Fruit fly (Drosophila melanogaster) whole organism, embryonic: ENCODE measurements around the gene udt.
A peak's percentile ranks its signal among the peaks of the same experiment; 100 is the strongest.

ENCODE experiments used
- CG10979 ChIP-seq: fragments of 200-800 bp; sonication (Bioruptor generic); optimal IDR thresholded peaks from 2 replicates; lab custom pipeline; 2018; ENCODE audit warnings: missing biosample characterization, mild to moderate bottlenecking, missing genetic modification characterization, moderate library complexity
- CG11696 ChIP-seq: fragments of 200-800 bp; sonication (Bioruptor generic); IDR thresholded peaks from 2 replicates; pipeline ENCODE4 v1.3.6; 2022; ENCODE audit warnings: missing biosample characterization, missing genetic modification characterization
- CG12104 ChIP-seq: fragments of 200-800 bp; sonication (Bioruptor generic); optimal IDR thresholded peaks from 3 replicates; lab custom pipeline; 2016; ENCODE audit warnings: missing biosample characterization, missing genetic modification characterization
- CG13123 ChIP-seq: fragments of 200-800 bp; sonication (Bioruptor generic); optimal IDR thresholded peaks from 2 replicates; lab custom pipeline; 2016; ENCODE audit warnings: missing biosample characterization, missing genetic modification characterization
- CG16863 ChIP-seq: fragments of 200-800 bp; sonication (Bioruptor generic); optimal IDR thresholded peaks from 3 replicates; lab custom pipeline; 2016; ENCODE audit warnings: missing biosample characterization, missing genetic modification characterization
- CG17829 ChIP-seq: fragments of 200-800 bp; optimal IDR thresholded peaks from 2 replicates; lab custom pipeline; 2019; ENCODE audit warnings: missing biosample characterization, mild to moderate bottlenecking, missing genetic modification characterization, moderate library complexity
- CG18262 ChIP-seq: fragments of 200-800 bp; optimal IDR thresholded peaks from 3 replicates; lab custom pipeline; 2019; ENCODE audit warnings: missing biosample characterization, mild to moderate bottlenecking, missing genetic modification characterization, moderate library complexity
- CG18476 ChIP-seq: fragments of 200-800 bp; sonication (Bioruptor generic); optimal IDR thresholded peaks from 2 replicates; lab custom pipeline; 2016; ENCODE audit warnings: missing biosample characterization, mild to moderate bottlenecking, missing genetic modification characterization
- CG2199 ChIP-seq: fragments of 200-800 bp; sonication (Bioruptor generic); IDR thresholded peaks from 3 replicates; pipeline ENCODE4 v1.3.6; 2022; ENCODE audit warnings: missing biosample characterization, missing genetic modification characterization
- CG2202 ChIP-seq: fragments of 200-800 bp; sonication (Bioruptor generic); optimal IDR thresholded peaks from 2 replicates; lab custom pipeline; 2018; ENCODE audit warnings: missing biosample characterization, mild to moderate bottlenecking, missing genetic modification characterization
- CG31441 ChIP-seq: fragments of 200-800 bp; sonication (Bioruptor generic); IDR thresholded peaks from 2 replicates; pipeline ENCODE4 v1.3.6; 2022; ENCODE audit warnings: missing biosample characterization, missing genetic modification characterization
- CG33557 ChIP-seq: fragments of 200-800 bp; sonication (Bioruptor generic); optimal IDR thresholded peaks from 2 replicates; lab custom pipeline; 2019; ENCODE audit warnings: missing biosample characterization, mild to moderate bottlenecking, missing genetic modification characterization, moderate library complexity
- CG34376 ChIP-seq: fragments of 200-800 bp; sonication (Bioruptor generic); optimal IDR thresholded peaks from 2 replicates; lab custom pipeline; 2018; ENCODE audit warnings: missing biosample characterization, mild to moderate bottlenecking, missing genetic modification characterization
- CG3726 ChIP-seq: fragments of 200-800 bp; sonication (Bioruptor generic); IDR thresholded peaks from 3 replicates; pipeline ENCODE4, ENCODE4 v1.3.6; 2022; ENCODE audit warnings: missing biosample characterization, missing genetic modification characterization
- CG4854 ChIP-seq: fragments of 200-800 bp; sonication (Bioruptor generic); optimal IDR thresholded peaks from 2 replicates; lab custom pipeline; 2016; ENCODE audit warnings: missing biosample characterization, missing genetic modification characterization, inconsistent platforms
- CG6683 ChIP-seq: fragments of 200-800 bp; sonication (Bioruptor generic); optimal IDR thresholded peaks from 2 replicates; lab custom pipeline; 2017; ENCODE audit warnings: missing biosample characterization, mild to moderate bottlenecking, missing genetic modification characterization, missing genetic modification reagents
- CG7357 ChIP-seq: fragments of 200-800 bp; sonication (Bioruptor generic); IDR thresholded peaks from 3 replicates; pipeline ENCODE4 v1.3.6; 2022; ENCODE audit warnings: missing biosample characterization, missing genetic modification characterization
- CG7372 ChIP-seq: fragments of 200-800 bp; sonication (Bioruptor generic); IDR thresholded peaks from 2 replicates; pipeline ENCODE4 v1.3.6; 2022; ENCODE audit warnings: missing biosample characterization, missing genetic modification characterization
- CG7839 ChIP-seq: fragments of 200-800 bp; sonication (Bioruptor generic); optimal IDR thresholded peaks from 3 replicates; lab custom pipeline; 2018; ENCODE audit warnings: missing biosample characterization, mild to moderate bottlenecking, missing genetic modification characterization, moderate library complexity
- CG7928 ChIP-seq: fragments of 200-800 bp; sonication (Bioruptor generic); optimal IDR thresholded peaks from 2 replicates; lab custom pipeline; 2017; ENCODE audit warnings: missing biosample characterization, mild to moderate bottlenecking, missing genetic modification characterization
- D19A ChIP-seq: fragments of 200-800 bp; optimal IDR thresholded peaks from 3 replicates; lab custom pipeline; 2019; ENCODE audit warnings: missing biosample characterization, mild to moderate bottlenecking, missing genetic modification characterization, moderate library complexity
- Drgx ChIP-seq: fragments of 200-800 bp; sonication (Bioruptor generic); IDR thresholded peaks from 2 replicates; pipeline ENCODE4 v1.3.6; 2022; ENCODE audit warnings: missing biosample characterization, missing genetic modification characterization
- Elba2 ChIP-seq: fragments of 200-800 bp; sonication (Bioruptor generic); optimal IDR thresholded peaks from 3 replicates; lab custom pipeline; 2016; ENCODE audit warnings: missing biosample characterization, missing genetic modification characterization
- Ets97D ChIP-seq: fragments of 200-800 bp; sonication (Bioruptor generic); optimal IDR thresholded peaks from 3 replicates; lab custom pipeline; 2016; ENCODE audit warnings: missing biosample characterization, missing genetic modification characterization
- Fer1 ChIP-seq: fragments of 200-800 bp; sonication (Bioruptor generic); optimal IDR thresholded peaks from 2 replicates; lab custom pipeline; 2017; ENCODE audit warnings: missing biosample characterization, mild to moderate bottlenecking, missing genetic modification characterization
- H15 ChIP-seq: fragments of 200-800 bp; sonication (Bioruptor generic); IDR thresholded peaks from 3 replicates; pipeline ENCODE4 v1.3.6; 2022; ENCODE audit warnings: missing biosample characterization, missing genetic modification characterization
- Kr ChIP-seq: fragments of 200-800 bp; sonication (Bioruptor generic); optimal IDR thresholded peaks from 2 replicates; lab custom pipeline; 2017; ENCODE audit warnings: missing biosample characterization, mild to moderate bottlenecking, missing genetic modification characterization
- Mrtf ChIP-seq: fragments of 200-800 bp; sonication (Bioruptor generic); IDR thresholded peaks from 3 replicates; pipeline ENCODE4 v1.3.6; 2022; ENCODE audit warnings: missing biosample characterization, missing genetic modification characterization
- Rx ChIP-seq: fragments of 200-800 bp; sonication (Bioruptor generic); IDR thresholded peaks from 2 replicates; pipeline ENCODE4 v1.3.6; 2022; ENCODE audit warnings: missing biosample characterization, missing genetic modification characterization
- Sox102F ChIP-seq: fragments of 200-800 bp; sonication (Bioruptor generic); optimal IDR thresholded peaks from 2 replicates; lab custom pipeline; 2018; ENCODE audit warnings: missing biosample characterization, mild to moderate bottlenecking, missing genetic modification characterization, moderate library complexity
- Ssrp ChIP-seq: fragments of 200-800 bp; sonication (Bioruptor generic); optimal IDR thresholded peaks from 2 replicates; lab custom pipeline; 2018; ENCODE audit warnings: missing biosample characterization, mild to moderate bottlenecking, missing genetic modification characterization, moderate library complexity
- ato ChIP-seq: fragments of 200-800 bp; sonication (Bioruptor generic); IDR thresholded peaks from 2 replicates; pipeline ENCODE4 v1.3.6; 2022; ENCODE audit warnings: missing biosample characterization, missing genetic modification characterization; ENCODE audit not compliant: partially characterized antibody
- az2 ChIP-seq: fragments of 200-800 bp; sonication (Bioruptor generic); optimal IDR thresholded peaks from 3 replicates; lab custom pipeline; 2016; ENCODE audit warnings: missing biosample characterization, missing genetic modification characterization
- ems ChIP-seq: fragments of 200-800 bp; sonication (Bioruptor generic); optimal IDR thresholded peaks from 3 replicates; lab custom pipeline; 2016; ENCODE audit warnings: missing biosample characterization, missing genetic modification characterization
- fd64A ChIP-seq: fragments of 200-800 bp; sonication (Bioruptor generic); optimal IDR thresholded peaks from 3 replicates; lab custom pipeline; 2018; ENCODE audit warnings: missing biosample characterization, mild to moderate bottlenecking, missing genetic modification characterization
- fru ChIP-seq: fragments of >200 bp; optimal IDR thresholded peaks from 2 replicates; lab custom pipeline; 2017
- gcm ChIP-seq: fragments of 200-800 bp; sonication (Bioruptor generic); optimal IDR thresholded peaks from 2 replicates; lab custom pipeline; 2019; ENCODE audit warnings: missing biosample characterization, mild to moderate bottlenecking, missing genetic modification characterization, moderate library complexity
- gem ChIP-seq: fragments of 200-800 bp; sonication (Bioruptor generic); optimal IDR thresholded peaks from 2 replicates; lab custom pipeline; 2019; ENCODE audit warnings: missing biosample characterization, mild to moderate bottlenecking, missing genetic modification characterization, moderate library complexity
- gt ChIP-seq: fragments of 200-800 bp; sonication (Bioruptor generic); IDR thresholded peaks from 2 replicates; pipeline ENCODE4 v1.3.6; 2022; ENCODE audit warnings: missing biosample characterization, missing genetic modification characterization
- ham ChIP-seq: fragments of 200-800 bp; sonication (Bioruptor generic); IDR thresholded peaks from 2 replicates; pipeline ENCODE4 v1.3.6; 2022; ENCODE audit warnings: missing biosample characterization, missing genetic modification characterization
- hth ChIP-seq: fragments of >200 bp; optimal IDR thresholded peaks from 2 replicates; lab custom pipeline; 2017; ENCODE audit warnings: inconsistent platforms
- klu ChIP-seq: fragments of 200-800 bp; sonication (Bioruptor generic); IDR thresholded peaks from 2 replicates; pipeline ENCODE4 v1.3.6; 2022; ENCODE audit warnings: missing biosample characterization, missing genetic modification characterization
- lab ChIP-seq: fragments of 200-800 bp; sonication (Bioruptor generic); optimal IDR thresholded peaks from 3 replicates; lab custom pipeline; 2017; ENCODE audit warnings: missing biosample characterization, missing genetic modification characterization, mild to moderate bottlenecking, moderate library complexity, missing genetic modification reagents
- mam ChIP-seq: fragments of 200-800 bp; sonication (Bioruptor generic); optimal IDR thresholded peaks from 3 replicates; lab custom pipeline; 2016; ENCODE audit warnings: missing biosample characterization, missing genetic modification characterization
- nom ChIP-seq: fragments of 200-800 bp; sonication (Bioruptor generic); optimal IDR thresholded peaks from 2 replicates; lab custom pipeline; 2017; ENCODE audit warnings: missing biosample characterization, missing genetic modification characterization, mild to moderate bottlenecking, moderate library complexity, missing genetic modification reagents
- onecut ChIP-seq: fragments of 200-800 bp; sonication (Bioruptor generic); IDR thresholded peaks from 2 replicates; pipeline ENCODE4 v1.3.6; 2022; ENCODE audit warnings: missing biosample characterization, missing genetic modification characterization
- pan ChIP-seq, 4 experiments: fragments of >200 bp in 3 of 4; fragments of 200-800 bp in 1 of 4; sonication (Bioruptor generic) in 1 of 4; optimal IDR thresholded peaks in 3 of 4; IDR thresholded peaks in 1 of 4; 2 replicates each; pipeline versions ENCODE4 v1.3.6 to Lab custom; 2017 to 2022; ENCODE audit warnings: missing biosample characterization in 2 of 4, missing genetic modification characterization in 2 of 4, mixed read lengths in 1 of 4
- phol ChIP-seq: fragments of 200-800 bp; sonication (Bioruptor generic); optimal IDR thresholded peaks from 3 replicates; lab custom pipeline; 2018; ENCODE audit warnings: missing biosample characterization, mild to moderate bottlenecking, missing genetic modification characterization, moderate library complexity
- psq ChIP-seq: fragments of 200-800 bp; sonication (Bioruptor generic); optimal IDR thresholded peaks from 2 replicates; lab custom pipeline; 2017; ENCODE audit warnings: missing biosample characterization, missing genetic modification characterization
- seq ChIP-seq: fragments of 200-800 bp; sonication (Bioruptor generic); IDR thresholded peaks from 2 replicates; pipeline ENCODE4 v1.3.6; 2022; ENCODE audit warnings: missing biosample characterization, missing genetic modification characterization
- shn ChIP-seq: fragments of 200-800 bp; sonication (Bioruptor generic); optimal IDR thresholded peaks from 3 replicates; lab custom pipeline; 2016; ENCODE audit warnings: missing biosample characterization, missing genetic modification characterization
- wor ChIP-seq: fragments of 200-800 bp; sonication (Bioruptor generic); IDR thresholded peaks from 2 replicates; pipeline ENCODE4 v1.3.6; 2022; ENCODE audit warnings: missing biosample characterization, missing genetic modification characterization
- yki ChIP-seq: fragments of >200 bp; optimal IDR thresholded peaks from 3 replicates; lab custom pipeline; 2018

The udt gene

dm6 chr3R:23803668-23804067, 40.6 kb upstream of the udt start, which contains the start of gene CG34355 (continued):
- TF ChIP-seq Sox102F: no peak
- TF ChIP-seq wor (GFP tag; lab: Robert Waterston, UW): no peak
- TF ChIP-seq phol (tag; lab: Kevin White, UChicago): no peak
- peak; percentile 96 for TF ChIP-seq Ets97D
- TF ChIP-seq Ssrp (tag; lab: Kevin White, UChicago): peak; percentile 6
- TF ChIP-seq seq (GFP tag; lab: Robert Waterston, UW): peak; percentile 36; the same call in 1 of the 2 replicates
- no peak for TF ChIP-seq CG10979 (tag; lab: Kevin White, UChicago)
- TF ChIP-seq gem: no peak
- TF ChIP-seq CG6683 (GFP tag; lab: Kevin White, UChicago): no peak
- TF ChIP-seq pan (optimal IDR thresholded peaks at IDR 0.05; lab: Kevin White, UChicago): no peak
- TF ChIP-seq pan (GFP tag; optimal IDR thresholded peaks at IDR 0.05 in 1 of 2, IDR thresholded peaks at IDR 0.05 in 1 of 2): no peak
- TF ChIP-seq CG33557: peak; percentile 42
- no peak for TF ChIP-seq psq (GFP tag; lab: Kevin White, UChicago)
- TF ChIP-seq klu: no peak
- no peak for TF ChIP-seq shn (GFP tag; lab: Kevin White, UChicago)
- no peak for TF ChIP-seq Rx (GFP tag; lab: Robert Waterston, UW)
- TF ChIP-seq CG17829: no peak
- peak; percentile 66 for TF ChIP-seq CG2202
- peak; percentile 81 for TF ChIP-seq fd64A (GFP tag; lab: Kevin White, UChicago)
- no peak for TF ChIP-seq hth
- TF ChIP-seq CG31441 (GFP tag; lab: Robert Waterston, UW): no peak
- TF ChIP-seq CG3726 (GFP tag; lab: Robert Waterston, UW): no peak
- no peak for TF ChIP-seq mam (GFP tag; lab: Kevin White, UChicago)
- TF ChIP-seq CG18262 (tag; lab: Kevin White, UChicago): no peak
- no peak for TF ChIP-seq CG7839 (tag; lab: Kevin White, UChicago)
- TF ChIP-seq ham (GFP tag; lab: Robert Waterston, UW): no peak
- TF ChIP-seq ems (GFP tag; lab: Kevin White, UChicago): no peak
- no peak for TF ChIP-seq ato (GFP tag; lab: Robert Waterston, UW)
- peak; percentile 54 for TF ChIP-seq gcm
- TF ChIP-seq H15: no peak
- no peak for TF ChIP-seq gt
- TF ChIP-seq CG2199 (GFP tag; lab: Robert Waterston, UW): no peak
- TF ChIP-seq CG4854 (GFP tag; lab: Kevin White, UChicago): no peak
- TF ChIP-seq CG7928 (GFP tag; lab: Kevin White, UChicago): no peak
- no peak for TF ChIP-seq CG12104 (GFP tag; lab: Kevin White, UChicago)
- TF ChIP-seq lab (GFP tag; lab: Kevin White, UChicago): no peak
- TF ChIP-seq Elba2: no peak
- no peak for TF ChIP-seq nom
- no peak for TF ChIP-seq D19A (tag; lab: Kevin White, UChicago)
- TF ChIP-seq CG16863 (GFP tag; lab: Kevin White, UChicago): peak; percentile 15
- TF ChIP-seq Drgx: no peak
- TF ChIP-seq onecut (GFP tag; lab: Robert Waterston, UW): peak; percentile 52; the same call in 1 of the 2 replicates
- no peak for TF ChIP-seq yki
- no peak for TF ChIP-seq CG7357 (GFP tag; lab: Robert Waterston, UW)
- peak; percentile 33; the same call in 1 of the 2 replicates for TF ChIP-seq CG11696 (GFP tag; lab: Robert Waterston, UW)
- no peak for TF ChIP-seq fru (lab: Kevin White, UChicago)
- no peak for TF ChIP-seq Mrtf
- TF ChIP-seq az2 (GFP tag; lab: Kevin White, UChicago): no peak
- no peak for TF ChIP-seq Kr (GFP tag; lab: Kevin White, UChicago)
- no peak for TF ChIP-seq Fer1 (GFP tag; lab: Kevin White, UChicago)
- no peak for TF ChIP-seq CG34376 (GFP tag; lab: Kevin White, UChicago)
- TF ChIP-seq CG13123 (GFP tag; lab: Kevin White, UChicago): no peak
- peak; percentile 29; the same call in 1 of the 2 replicates for TF ChIP-seq CG7372 (GFP tag; lab: Robert Waterston, UW)
- no peak for TF ChIP-seq CG18476
